Worm (Caenorhabditis elegans) whole organism, early embryonic: ENCODE data around the gene ubh-4.

Source experiments
- aly-1 ChIP-seq: sonication (generic microtip); optimal IDR thresholded peaks from 2 replicates; lab custom pipeline; 2016; ENCODE audit warnings: missing genetic modification characterization, missing compliant biosample characterization
- ama-1 ChIP-seq: fragments of 150-350 bp; optimal IDR thresholded peaks from 2 replicates; lab custom pipeline; 2014
- flt-1 ChIP-seq: fragments of 200-800 bp; sonication (Bioruptor generic); IDR thresholded peaks from 2 replicates; pipeline ENCODE4 v1.3.6; 2022; ENCODE audit warnings: missing genetic modification characterization, missing compliant biosample characterization
- hmg-4 ChIP-seq: fragments of 200-800 bp; sonication (Bioruptor generic); optimal IDR thresholded peaks from 2 replicates; lab custom pipeline; 2018; ENCODE audit warnings: mild to moderate bottlenecking, missing genetic modification characterization, missing compliant biosample characterization
- hnd-1 ChIP-seq: sonication (generic microtip); optimal IDR thresholded peaks from 2 replicates; lab custom pipeline; 2016; ENCODE audit warnings: missing genetic modification characterization, missing compliant biosample characterization
- pes-1 ChIP-seq: fragments of 200-800 bp; sonication (Bioruptor generic); IDR thresholded peaks from 2 replicates; pipeline ENCODE4 v1.3.6; 2022; ENCODE audit warnings: missing genetic modification reagents, missing genetic modification characterization, missing compliant biosample characterization
- tbx-11 ChIP-seq: fragments of 200-800 bp; sonication (Bioruptor generic); IDR thresholded peaks from 2 replicates; pipeline ENCODE4 v1.3.6; 2022; ENCODE audit warnings: missing genetic modification characterization, missing compliant biosample characterization

ce11 chrII:8047264-8047663 lies 7.9 kb upstream of the ubh-4 start, which contains the start of gene apn-1:
- TF ChIP-seq aly-1 (tag; lab: Kevin White, UChicago), result no peak
- no peak for TF ChIP-seq flt-1 (GFP tag; lab: Robert Waterston, UW)
- TF ChIP-seq ama-1 (lab: Kevin White, UChicago), result no peak
- TF ChIP-seq pes-1 (GFP tag; lab: Robert Waterston, UW), result no peak
- TF ChIP-seq hnd-1 (tag; lab: Kevin White, UChicago), result no peak
- no peak for TF ChIP-seq hmg-4
- no peak for TF ChIP-seq tbx-11 (GFP tag; lab: Robert Waterston, UW)
